Fruit fly (Drosophila melanogaster) whole organism, embryonic: ENCODE measurements around the gene grass.
A peak's percentile ranks its signal among the peaks of the same experiment; 100 is the strongest.

Experiments used
- ATbp ChIP-seq: fragments of 200-800 bp; sonication (Bioruptor generic); optimal IDR thresholded peaks from 2 replicates; lab custom pipeline; 2017; ENCODE audit warnings: missing biosample characterization, mild to moderate bottlenecking, missing genetic modification characterization, missing genetic modification reagents
- BtbVII ChIP-seq: fragments of 200-800 bp; sonication (Bioruptor generic); optimal IDR thresholded peaks from 3 replicates; lab custom pipeline; 2017; ENCODE audit warnings: missing biosample characterization, mild to moderate bottlenecking, missing genetic modification characterization
- CG10147 ChIP-seq: fragments of 200-800 bp; sonication (Bioruptor generic); optimal IDR thresholded peaks from 2 replicates; lab custom pipeline; 2019; ENCODE audit warnings: missing biosample characterization, mild to moderate bottlenecking, missing genetic modification characterization, moderate library complexity
- CG10267 ChIP-seq: fragments of 200-800 bp; sonication (Bioruptor generic); optimal IDR thresholded peaks from 2 replicates; lab custom pipeline; 2018; ENCODE audit warnings: missing biosample characterization, mild to moderate bottlenecking, missing genetic modification characterization, moderate library complexity
- CG10366 ChIP-seq: fragments of 200-800 bp; sonication (Bioruptor generic); IDR thresholded peaks from 2 replicates; pipeline ENCODE4 v1.3.6; 2022; ENCODE audit warnings: missing biosample characterization, missing genetic modification characterization
- CG10979 ChIP-seq: fragments of 200-800 bp; sonication (Bioruptor generic); optimal IDR thresholded peaks from 2 replicates; lab custom pipeline; 2018; ENCODE audit warnings: missing biosample characterization, mild to moderate bottlenecking, missing genetic modification characterization, moderate library complexity
- CG14710 ChIP-seq: fragments of 200-800 bp; sonication (Bioruptor generic); optimal IDR thresholded peaks from 3 replicates; lab custom pipeline; 2019; ENCODE audit warnings: missing biosample characterization, mild to moderate bottlenecking, missing genetic modification characterization, moderate library complexity
- CG17361 ChIP-seq: fragments of 200-800 bp; sonication (Bioruptor generic); IDR thresholded peaks from 3 replicates; pipeline ENCODE4 v1.3.6; 2022; ENCODE audit warnings: missing biosample characterization, missing genetic modification characterization
- CG17385 ChIP-seq: fragments of 200-800 bp; sonication (Bioruptor generic); optimal IDR thresholded peaks from 3 replicates; lab custom pipeline; 2018; ENCODE audit warnings: missing biosample characterization, mild to moderate bottlenecking, missing genetic modification characterization
- CG17568 ChIP-seq: fragments of 200-800 bp; sonication (Bioruptor generic); optimal IDR thresholded peaks from 2 replicates; lab custom pipeline; 2018; ENCODE audit warnings: missing biosample characterization, mild to moderate bottlenecking, missing genetic modification characterization, moderate library complexity
- CG18011 ChIP-seq: fragments of 200-800 bp; sonication (Bioruptor generic); optimal IDR thresholded peaks from 2 replicates; lab custom pipeline; 2017; ENCODE audit warnings: missing biosample characterization, missing genetic modification characterization, mild to moderate bottlenecking, moderate library complexity, missing genotype
- CG2202 ChIP-seq: fragments of 200-800 bp; sonication (Bioruptor generic); optimal IDR thresholded peaks from 2 replicates; lab custom pipeline; 2018; ENCODE audit warnings: missing biosample characterization, mild to moderate bottlenecking, missing genetic modification characterization
- CG32772 ChIP-seq: fragments of 200-800 bp; sonication (Bioruptor generic); IDR thresholded peaks from 2 replicates; pipeline ENCODE4 v1.3.6; 2022; ENCODE audit warnings: missing biosample characterization, missing genetic modification characterization
- CG3407 ChIP-seq: fragments of 200-800 bp; sonication (Bioruptor generic); optimal IDR thresholded peaks from 2 replicates; lab custom pipeline; 2018; ENCODE audit warnings: missing biosample characterization, mild to moderate bottlenecking, missing genetic modification characterization
- CG34224 ChIP-seq: fragments of 200-800 bp; sonication (Bioruptor generic); IDR thresholded peaks from 3 replicates; pipeline ENCODE4 v1.3.6; 2022; ENCODE audit warnings: missing biosample characterization, missing genetic modification characterization; ENCODE audit not compliant: partially characterized antibody
- CG42726 ChIP-seq: fragments of 200-800 bp; sonication (Bioruptor generic); IDR thresholded peaks from 2 replicates; pipeline ENCODE4 v1.3.6; 2022; ENCODE audit warnings: missing biosample characterization, missing genetic modification characterization; ENCODE audit not compliant: partially characterized antibody
- CG9437 ChIP-seq: fragments of 200-800 bp; sonication (Bioruptor generic); optimal IDR thresholded peaks from 2 replicates; lab custom pipeline; 2018; ENCODE audit warnings: missing biosample characterization, mild to moderate bottlenecking, missing genetic modification characterization
- Dek ChIP-seq: fragments of 200-800 bp; sonication (Bioruptor generic); optimal IDR thresholded peaks from 3 replicates; lab custom pipeline; 2019; ENCODE audit warnings: missing biosample characterization, mild to moderate bottlenecking, missing genetic modification characterization, moderate library complexity
- Elba2 ChIP-seq: fragments of 200-800 bp; sonication (Bioruptor generic); optimal IDR thresholded peaks from 3 replicates; lab custom pipeline; 2016; ENCODE audit warnings: missing biosample characterization, missing genetic modification characterization
- Fer2 ChIP-seq: fragments of 200-800 bp; sonication (Bioruptor generic); optimal IDR thresholded peaks from 2 replicates; lab custom pipeline; 2018; ENCODE audit warnings: missing biosample characterization, mild to moderate bottlenecking, missing genetic modification characterization, moderate library complexity
- GATAe ChIP-seq: fragments of 200-800 bp; sonication (Bioruptor generic); conservative IDR thresholded peaks from 2 replicates; pipeline ENCODE4 v1.3.6; 2022; ENCODE audit warnings: missing biosample characterization, missing genetic modification characterization
- H2.0 ChIP-seq: fragments of 200-800 bp; sonication (Bioruptor generic); IDR thresholded peaks from 2 replicates; pipeline ENCODE4 v1.3.6; 2022; ENCODE audit warnings: missing biosample characterization, missing genetic modification characterization
- HLH54F ChIP-seq: fragments of 200-800 bp; sonication (Bioruptor generic); optimal IDR thresholded peaks from 3 replicates; lab custom pipeline; 2016; ENCODE audit warnings: missing biosample characterization, missing genetic modification characterization
- HmgD ChIP-seq: fragments of 200-800 bp; sonication (Bioruptor generic); optimal IDR thresholded peaks from 3 replicates; lab custom pipeline; 2016; ENCODE audit warnings: missing biosample characterization, missing genetic modification characterization
- Med ChIP-seq: fragments of 200-800 bp; sonication (Bioruptor generic); peaks from one replicate; lab custom pipeline; 2016; ENCODE audit warnings: missing biosample characterization, missing genetic modification characterization, mild to moderate bottlenecking, inconsistent platforms, moderate library complexity
- NFAT ChIP-seq: fragments of 200-800 bp; sonication (Bioruptor generic); IDR thresholded peaks from 2 replicates; pipeline ENCODE4 v1.3.6; 2022; ENCODE audit warnings: missing biosample characterization, missing genetic modification characterization
- Nf-YA ChIP-seq: fragments of 200-800 bp; sonication (Bioruptor generic); IDR thresholded peaks from 2 replicates; pipeline ENCODE4 v1.3.6; 2022; ENCODE audit warnings: missing biosample characterization, missing genetic modification characterization
- Oli ChIP-seq: fragments of 200-800 bp; sonication (Bioruptor generic); optimal IDR thresholded peaks from 2 replicates; lab custom pipeline; 2018; ENCODE audit warnings: missing biosample characterization, mild to moderate bottlenecking, missing genetic modification characterization, moderate library complexity
- ap ChIP-seq: fragments of 200-800 bp; sonication (Bioruptor generic); IDR thresholded peaks from 2 replicates; pipeline ENCODE4 v1.3.6; 2022; ENCODE audit warnings: missing biosample characterization, missing genetic modification characterization
- cwo ChIP-seq: fragments of 200-800 bp; sonication (Bioruptor generic); optimal IDR thresholded peaks from 3 replicates; lab custom pipeline; 2017; ENCODE audit warnings: missing biosample characterization, missing genetic modification characterization, mild to moderate bottlenecking, moderate library complexity, missing genetic modification reagents
- dan ChIP-seq: fragments of 200-800 bp; sonication (Bioruptor generic); IDR thresholded peaks from 2 replicates; pipeline ENCODE4 v1.3.6; 2022; ENCODE audit warnings: missing biosample characterization, missing genetic modification characterization
- dmrt99B ChIP-seq: fragments of 200-800 bp; sonication (Bioruptor generic); optimal IDR thresholded peaks from 2 replicates; lab custom pipeline; 2018; ENCODE audit warnings: missing biosample characterization, mild to moderate bottlenecking, missing genetic modification characterization, moderate library complexity
- eve ChIP-seq, 2 experiments: fragments of >200 bp; optimal IDR thresholded peaks; 2 replicates each; lab custom pipeline; 2017; ENCODE audit warnings: missing biosample characterization in 2 of 2, missing genetic modification characterization in 2 of 2
- fd64A ChIP-seq: fragments of 200-800 bp; sonication (Bioruptor generic); optimal IDR thresholded peaks from 3 replicates; lab custom pipeline; 2018; ENCODE audit warnings: missing biosample characterization, mild to moderate bottlenecking, missing genetic modification characterization
- gcm ChIP-seq: fragments of 200-800 bp; sonication (Bioruptor generic); optimal IDR thresholded peaks from 2 replicates; lab custom pipeline; 2019; ENCODE audit warnings: missing biosample characterization, mild to moderate bottlenecking, missing genetic modification characterization, moderate library complexity
- gsb-n ChIP-seq: fragments of 200-800 bp; sonication (Bioruptor generic); optimal IDR thresholded peaks from 3 replicates; lab custom pipeline; 2018; ENCODE audit warnings: missing biosample characterization, mild to moderate bottlenecking, missing genetic modification characterization
- h ChIP-seq: fragments of >200 bp; optimal IDR thresholded peaks from 2 replicates; lab custom pipeline; 2017
- ind ChIP-seq: fragments of 200-800 bp; sonication (Bioruptor generic); optimal IDR thresholded peaks from 3 replicates; lab custom pipeline; 2016; ENCODE audit warnings: missing biosample characterization, missing genetic modification characterization
- insv ChIP-seq, 2 experiments: fragments of 200-800 bp; sonication (Bioruptor generic); optimal IDR thresholded peaks; 3 replicates each; lab custom pipeline; 2016 to 2018; ENCODE audit warnings: missing biosample characterization in 2 of 2, missing genetic modification characterization in 2 of 2
- lmd ChIP-seq: fragments of 200-800 bp; sonication (Bioruptor generic); IDR thresholded peaks from 2 replicates; pipeline ENCODE4 v1.3.6; 2022; ENCODE audit warnings: missing biosample characterization, missing genetic modification characterization
- mam ChIP-seq: fragments of 200-800 bp; sonication (Bioruptor generic); optimal IDR thresholded peaks from 3 replicates; lab custom pipeline; 2016; ENCODE audit warnings: missing biosample characterization, missing genetic modification characterization
- nerfin-1 ChIP-seq: fragments of 200-800 bp; sonication (Bioruptor generic); optimal IDR thresholded peaks from 3 replicates; lab custom pipeline; 2019; ENCODE audit warnings: missing biosample characterization, mild to moderate bottlenecking, missing genetic modification characterization, moderate library complexity
- sens ChIP-seq: fragments of 200-800 bp; sonication (Bioruptor generic); peaks from one replicate; lab custom pipeline; 2016; ENCODE audit warnings: missing biosample characterization, missing genetic modification characterization
- sna ChIP-seq: fragments of 200-800 bp; sonication (Bioruptor generic); IDR thresholded peaks from 2 replicates; pipeline ENCODE4 v1.3.6; 2022; ENCODE audit warnings: missing biosample characterization, missing genetic modification characterization; ENCODE audit not compliant: partially characterized antibody
- toy ChIP-seq: fragments of 200-800 bp; sonication (Bioruptor generic); IDR thresholded peaks from 2 replicates; pipeline ENCODE4 v1.3.6; 2022; ENCODE audit warnings: missing biosample characterization, missing genetic modification characterization
- vfl ChIP-seq: fragments of 200-800 bp; sonication (Bioruptor generic); optimal IDR thresholded peaks from 2 replicates; lab custom pipeline; 2016; ENCODE audit warnings: missing biosample characterization, missing genetic modification characterization
- zen ChIP-seq: fragments of 200-800 bp; sonication (Bioruptor generic); optimal IDR thresholded peaks from 3 replicates; lab custom pipeline; 2018; ENCODE audit warnings: missing biosample characterization, mild to moderate bottlenecking, missing genetic modification characterization, moderate library complexity
- zfh2 ChIP-seq: fragments of 200-800 bp; sonication (Bioruptor generic); optimal IDR thresholded peaks from 2 replicates; lab custom pipeline; 2016; ENCODE audit warnings: missing biosample characterization, missing genetic modification characterization

The grass gene

DNA sequence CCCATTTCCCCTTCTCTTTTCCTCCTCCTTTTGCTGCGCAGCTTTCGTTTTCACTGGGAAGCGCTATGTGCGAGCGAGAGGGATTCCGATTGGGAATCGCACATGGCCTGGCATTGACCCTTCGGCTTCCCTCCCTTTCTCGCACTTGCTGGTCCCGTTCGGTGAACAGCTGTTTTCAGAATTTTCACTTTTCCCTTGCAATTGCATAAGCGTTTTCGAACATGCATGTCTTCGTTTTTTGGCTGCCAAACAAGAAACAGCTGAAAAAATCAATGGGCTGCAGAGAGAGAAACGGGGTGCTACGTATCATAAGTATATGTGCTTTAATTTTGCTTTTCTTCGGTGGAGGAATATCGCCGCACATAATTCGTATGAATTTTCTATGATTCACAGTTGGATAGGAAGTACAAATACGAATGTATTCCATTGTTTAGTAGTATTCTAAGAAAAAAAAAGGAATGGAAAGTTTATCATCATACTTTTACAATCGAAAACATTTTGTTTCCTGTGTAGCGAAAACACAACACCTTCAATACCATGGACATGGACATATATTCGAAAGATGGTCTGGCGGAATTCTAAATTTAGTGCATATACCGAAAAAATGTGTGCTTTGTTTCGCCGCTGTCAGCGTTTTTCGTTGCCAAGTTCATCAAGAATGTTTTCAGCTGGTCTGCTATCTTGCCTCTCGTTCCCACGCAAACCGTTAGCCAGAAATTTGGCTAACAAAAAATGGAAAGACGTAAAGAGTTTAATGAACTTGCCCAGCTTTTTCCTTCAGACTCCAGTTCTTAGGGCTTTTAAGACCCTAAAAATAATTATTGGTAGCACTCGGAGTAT lies 5.4 kb upstream of the grass start (continued):
- TF ChIP-seq gcm (GFP tag; lab: Kevin White, UChicago): peak; percentile 5
- TF ChIP-seq CG10147 (GFP tag; lab: Kevin White, UChicago): peak; percentile 49
- TF ChIP-seq ATbp (GFP tag; lab: Kevin White, UChicago): peak; percentile 32
- no peak for TF ChIP-seq eve (GFP tag; optimal IDR thresholded peaks at IDR 0.05; lab: Kevin White, UChicago)
- TF ChIP-seq h: no peak
- TF ChIP-seq Elba2: peak; percentile 97
- TF ChIP-seq CG17385: peak; percentile 21
- TF ChIP-seq ap: no peak
- TF ChIP-seq CG18011 (GFP tag; lab: Kevin White, UChicago): peak; percentile 19
- TF ChIP-seq lmd (GFP tag; lab: Robert Waterston, UW): peak; percentile 78
- no peak for TF ChIP-seq CG42726
- peak in 1 of 2 experiments; percentile 55 for TF ChIP-seq insv (GFP tag; optimal IDR thresholded peaks at IDR 0.05; lab: Kevin White, UChicago)
- no peak for TF ChIP-seq CG3407
- TF ChIP-seq zen (tag; lab: Kevin White, UChicago): peak; percentile 4
- TF ChIP-seq gsb-n (tag; lab: Kevin White, UChicago): peak; percentile 6
- TF ChIP-seq CG9437 (GFP tag; lab: Kevin White, UChicago): peak; percentile 43
- peak; percentile 68 for TF ChIP-seq dmrt99B (tag; lab: Kevin White, UChicago)
- 0 out of 2 replicates have a peak, but pooled peaks have one; percentile 38 for TF ChIP-seq toy (GFP tag; lab: Robert Waterston, UW)
- TF ChIP-seq CG32772 (GFP tag; lab: Robert Waterston, UW): 0 out of 2 replicates have a peak, but pooled peaks have one; percentile 31
- no peak for TF ChIP-seq Nf-YA (GFP tag; lab: Robert Waterston, UW)
- peak; percentile 71 for TF ChIP-seq CG17361
- TF ChIP-seq HLH54F (GFP tag; lab: Kevin White, UChicago): peak; percentile 30
- 0 out of 2 replicates have a peak, but pooled peaks have one; percentile 17 for TF ChIP-seq H2.0 (GFP tag; lab: Robert Waterston, UW)
- TF ChIP-seq HmgD: no peak
- TF ChIP-seq CG2202 (tag; lab: Kevin White, UChicago): no peak
- peak; percentile 9 for TF ChIP-seq CG17568 (GFP tag; lab: Kevin White, UChicago)
- peak; percentile 16 for TF ChIP-seq Dek (tag; lab: Kevin White, UChicago)
- peak; percentile 43 for TF ChIP-seq BtbVII (GFP tag; lab: Kevin White, UChicago)
- TF ChIP-seq dan (GFP tag; lab: Robert Waterston, UW): no peak
- peak; percentile 76 for TF ChIP-seq zfh2 (GFP tag; lab: Kevin White, UChicago)
- peak; percentile 40 for TF ChIP-seq CG10979
- peak; percentile 25 for TF ChIP-seq ind (GFP tag; lab: Kevin White, UChicago)
- TF ChIP-seq sna (GFP tag; lab: Robert Waterston, UW): no peak
- TF ChIP-seq Fer2 (tag; lab: Kevin White, UChicago): peak; percentile 26
- peak; percentile 20 for TF ChIP-seq mam (GFP tag; lab: Kevin White, UChicago)
- TF ChIP-seq vfl (GFP tag; lab: Kevin White, UChicago): no peak
- TF ChIP-seq CG10267: peak; percentile 19
- peak; percentile 83 for TF ChIP-seq sens (GFP tag; lab: Kevin White, UChicago)
- peak; percentile 24; the same call in 1 of the 2 replicates for TF ChIP-seq NFAT (GFP tag; lab: Robert Waterston, UW)
- 0 out of 2 replicates have a peak, but pooled peaks have one; percentile 18 for TF ChIP-seq CG10366 (GFP tag; lab: Robert Waterston, UW)
- TF ChIP-seq Med (GFP tag; lab: Kevin White, UChicago): peak; percentile 91
- peak; percentile 38 for TF ChIP-seq cwo (GFP tag; lab: Kevin White, UChicago)
- peak; percentile 23 for TF ChIP-seq nerfin-1 (tag; lab: Kevin White, UChicago)
- TF ChIP-seq CG14710 (tag; lab: Kevin White, UChicago): peak; percentile 19
- TF ChIP-seq CG34224 (GFP tag; lab: Robert Waterston, UW): no peak
- peak; percentile 1 for TF ChIP-seq fd64A (GFP tag; lab: Kevin White, UChicago)
- peak; percentile 59 for TF ChIP-seq Oli (tag; lab: Kevin White, UChicago)
- TF ChIP-seq GATAe: no peak
